Fruit fly (Drosophila melanogaster): Measurements from ENCODE around the gene AdamTS-B.
A peak's percentile ranks its signal among the peaks of the same experiment; 100 is the strongest.

- TF ChIP-seq Sin3A (optimal IDR thresholded peaks at IDR 0.05) (no peak), CG18476 (GFP tag; optimal IDR thresholded peaks at IDR 0.05) (peak; percentile 96), tup (GFP tag; optimal IDR thresholded peaks at IDR 0.05) (peak; percentile 97), Rfx (GFP tag; IDR thresholded peaks at IDR 0.05) (peak; percentile 97), esg (GFP tag; conservative IDR thresholded peaks at IDR 0.05) (peak; percentile 95), CG4404 (GFP tag; IDR thresholded peaks at IDR 0.05) (peak; percentile 93), Hr78 (GFP tag; optimal IDR thresholded peaks at IDR 0.05) (peak in 1 of 2 experiments; percentile 75), Eip74EF (GFP tag; optimal IDR thresholded peaks at IDR 0.05) (peak in 1 of 2 experiments; percentile 89), Trl (optimal IDR thresholded peaks at IDR 0.05) (no peak), Trl (GFP tag; optimal IDR thresholded peaks at IDR 0.05) (peak; percentile 99), Dp (GFP tag; optimal IDR thresholded peaks at IDR 0.05) (no peak), CG2712 (tag; optimal IDR thresholded peaks at IDR 0.05) (peak; percentile 86)
Observed at dm6 chrX:5696436-5697022, 1.8 kb upstream of the AdamTS-B start.
